Worm (Caenorhabditis elegans) whole organism, dauer: ENCODE measurements around the gene spin-3.

Experiments
- unc-62 ChIP-seq: sonication (generic microtip); optimal IDR thresholded peaks from 2 replicates; lab custom pipeline; 2017; ENCODE audit warnings: missing biosample characterization, missing genetic modification reagents, missing genetic modification characterization

Gene spin-3

ce11 chrX:13159005-13159404 is 29.0 kb downstream of the spin-3 start:
- TF ChIP-seq unc-62 (GFP tag; lab: Kevin White, UChicago) = no peak

- TF ChIP-seq unc-62 (GFP tag; lab: Kevin White, UChicago) = no peak
These were observed 29.8 kb downstream of the spin-3 start for ce11 chrX:13159890-13160289.

- no peak for TF ChIP-seq unc-62 (GFP tag; lab: Kevin White, UChicago)
These were observed 31.7 kb downstream of the spin-3 start for ce11 chrX:13161778-13162177.

- no peak for TF ChIP-seq unc-62 (GFP tag; lab: Kevin White, UChicago)
These were observed 32.4 kb downstream of the spin-3 start for ce11 chrX:13162351-13163038.

- no peak for TF ChIP-seq unc-62 (GFP tag; lab: Kevin White, UChicago)
These were observed 33.1 kb downstream of the spin-3 start for ce11 chrX:13163185-13163584.

ce11 chrX:13164301-13164700 is 34.3 kb downstream of the spin-3 start:
- TF ChIP-seq unc-62 (GFP tag; lab: Kevin White, UChicago) = no peak

ce11 chrX:13165686-13166085 is 35.6 kb downstream of the spin-3 start:
- TF ChIP-seq unc-62 (GFP tag; lab: Kevin White, UChicago) = no peak

ce11 chrX:13169133-13169532 is 39.1 kb downstream of the spin-3 start:
- no peak for TF ChIP-seq unc-62 (GFP tag; lab: Kevin White, UChicago)

ce11 chrX:13169975-13170374 is 39.9 kb downstream of the spin-3 start, which contains the start of gene mob-2:
Gene mob-2, minus strand, starts transcription at chrX:13170075.
- no peak for TF ChIP-seq unc-62 (GFP tag; lab: Kevin White, UChicago)

- no peak for TF ChIP-seq unc-62 (GFP tag; lab: Kevin White, UChicago)
These were observed 40.8 kb downstream of the spin-3 start for ce11 chrX:13170804-13171203.

- TF ChIP-seq unc-62 (GFP tag; lab: Kevin White, UChicago) = no peak
These were observed 41.2 kb downstream of the spin-3 start for ce11 chrX:13171206-13171605.

ce11 chrX:13174437-13174836 is 44.4 kb downstream of the spin-3 start:
- no peak for TF ChIP-seq unc-62 (GFP tag; lab: Kevin White, UChicago)

- no peak for TF ChIP-seq unc-62 (GFP tag; lab: Kevin White, UChicago)
These were observed 48.3 kb downstream of the spin-3 start, which contains the start of gene nlp-3 for ce11 chrX:13178347-13178746. Gene nlp-3, minus strand, starts transcription at chrX:13178447.

- TF ChIP-seq unc-62 (GFP tag; lab: Kevin White, UChicago) = no peak
These were observed 52.0 kb downstream of the spin-3 start for ce11 chrX:13182012-13182411.
